Worm (Caenorhabditis elegans): Measurements from ENCODE around the gene mlt-9.

mlt-9 gene

ce11 chrX:15073479-15073878 lies 34.1 kb downstream of the mlt-9 start:
- no peak for TF ChIP-seq zip-5 (tag; optimal IDR thresholded peaks at IDR 0.05)
- TF ChIP-seq pha-4 (tag; optimal IDR thresholded peaks at IDR 0.05) = no peak
- no peak for TF ChIP-seq dmd-4 (tag; optimal IDR thresholded peaks at IDR 0.05; ENCODE audit: borderline replicate concordance)
- TF ChIP-seq pha-2 (tag; optimal IDR thresholded peaks at IDR 0.05) = no peak
- no peak for TF ChIP-seq hlh-6 (tag; optimal IDR thresholded peaks at IDR 0.05)
- TF ChIP-seq ets-4 (tag; optimal IDR thresholded peaks at IDR 0.05) = no peak
- TF ChIP-seq ceh-2 (tag; optimal IDR thresholded peaks at IDR 0.05) = no peak
- no peak for TF ChIP-seq mec-3 (tag; optimal IDR thresholded peaks at IDR 0.05; ENCODE audit: borderline replicate concordance)
- TF ChIP-seq ceh-24 (tag; optimal IDR thresholded peaks at IDR 0.05) = no peak
- no peak for TF ChIP-seq nhr-11 (tag; optimal IDR thresholded peaks at IDR 0.05)
- TF ChIP-seq pag-3 (tag; optimal IDR thresholded peaks at IDR 0.05; ENCODE audit: borderline replicate concordance) = no peak
- no peak for TF ChIP-seq sox-2 (GFP tag; IDR thresholded peaks at IDR 0.05)
- no peak for TF ChIP-seq ceh-9 (tag; optimal IDR thresholded peaks at IDR 0.05)
- no peak for TF ChIP-seq C38D4.7 (GFP tag; optimal IDR thresholded peaks at IDR 0.05)

DNA sequence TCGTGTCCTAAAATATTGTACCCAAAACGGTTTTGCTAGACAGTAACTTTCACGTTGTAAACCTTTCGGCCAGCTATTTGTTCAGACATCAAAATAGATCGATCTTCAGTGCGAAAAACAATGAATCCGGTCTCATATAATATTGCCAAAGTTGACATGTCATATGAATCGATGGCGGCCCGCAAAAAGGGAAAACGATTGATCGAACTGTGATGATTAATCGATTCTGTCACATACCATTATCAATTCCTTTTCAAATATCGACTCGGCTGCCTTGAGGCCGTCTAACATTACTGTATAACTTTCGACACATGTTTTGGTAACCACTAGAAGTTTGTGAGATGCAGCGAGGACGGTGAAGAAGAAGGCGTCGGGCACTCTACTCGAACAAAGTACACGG lies 34.7 kb downstream of the mlt-9 start:
- TF ChIP-seq pax-1 (tag; optimal IDR thresholded peaks at IDR 0.05) (no peak), zip-5 (tag; optimal IDR thresholded peaks at IDR 0.05) (no peak), sdc-2 (tag; optimal IDR thresholded peaks at IDR 0.05) (no peak), ahr-1 (tag; optimal IDR thresholded peaks at IDR 0.05) (no peak), C08G9.2 (tag; optimal IDR thresholded peaks at IDR 0.05) (no peak), fkh-6 (tag; optimal IDR thresholded peaks at IDR 0.05) (no peak), ceh-48 (tag; optimal IDR thresholded peaks at IDR 0.05) (no peak), ceh-34 (tag; optimal IDR thresholded peaks at IDR 0.05) (no peak), pros-1 (tag; optimal IDR thresholded peaks at IDR 0.05) (no peak), npax-4 (tag; optimal IDR thresholded peaks at IDR 0.05) (no peak), tbx-2 (tag; optimal IDR thresholded peaks at IDR 0.05) (no peak), pqm-1 (tag; optimal IDR thresholded peaks at IDR 0.05) (no peak), ceh-22 (tag; optimal IDR thresholded peaks at IDR 0.05) (no peak), ceh-14 (tag; optimal IDR thresholded peaks at IDR 0.05) (no peak), dve-1 (tag; optimal IDR thresholded peaks at IDR 0.05) (no peak), ttx-3 (tag; optimal IDR thresholded peaks at IDR 0.05) (no peak), gmeb-2 (tag; optimal IDR thresholded peaks at IDR 0.05) (no peak), unc-42 (tag; optimal IDR thresholded peaks at IDR 0.05) (no peak), hlh-30 (tag; optimal IDR thresholded peaks at IDR 0.05; ENCODE audit: insufficient read depth) (no peak), sox-2 (GFP tag; IDR thresholded peaks at IDR 0.05) (no peak)

DNA sequence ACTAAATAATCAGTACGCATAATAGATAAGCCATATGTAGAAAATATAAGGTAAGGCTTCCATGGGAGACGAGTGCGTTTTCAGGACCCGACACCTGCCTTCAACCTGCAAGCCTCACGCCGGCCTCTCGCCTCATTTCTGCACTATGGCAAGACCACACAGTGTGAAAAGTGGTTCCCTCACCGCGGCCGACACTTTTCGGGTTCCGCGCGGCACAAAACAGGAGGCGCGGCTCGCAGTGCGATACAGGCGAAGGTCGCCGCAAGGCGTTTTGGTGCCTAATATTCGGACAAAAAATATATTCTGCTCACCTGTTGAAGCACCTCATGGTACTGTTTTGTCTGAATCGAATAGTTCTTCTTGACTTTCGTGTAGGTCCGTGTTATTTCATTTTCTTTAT lies 37.5 kb downstream of the mlt-9 start:
- TF ChIP-seq ama-1 (optimal IDR thresholded peaks at IDR 0.05) (no peak), odd-2 (tag; optimal IDR thresholded peaks at IDR 0.05) (no peak), pqm-1 (tag; optimal IDR thresholded peaks at IDR 0.05) (no peak), pha-2 (tag; optimal IDR thresholded peaks at IDR 0.05) (no peak), ztf-16 (tag; optimal IDR thresholded peaks at IDR 0.05) (no peak), fax-1 (tag; optimal IDR thresholded peaks at IDR 0.05) (no peak)

ce11 chrX:15069242-15069641 lies 38.4 kb downstream of the mlt-9 start, which contains the start of gene mam-6:
TSS of gene mam-6 (minus strand) at chrX:15069342.
- TF ChIP-seq hlh-6 (tag; optimal IDR thresholded peaks at IDR 0.05) = no peak
- TF ChIP-seq C08G9.2 (tag; optimal IDR thresholded peaks at IDR 0.05) = no peak
- no peak for TF ChIP-seq ceh-6 (GFP tag; optimal IDR thresholded peaks at IDR 0.05)

- no peak for TF ChIP-seq fax-1 (tag; optimal IDR thresholded peaks at IDR 0.05)
- no peak for TF ChIP-seq C38D4.7 (GFP tag; optimal IDR thresholded peaks at IDR 0.05)
- no peak for TF ChIP-seq npax-4 (tag; optimal IDR thresholded peaks at IDR 0.05)
- TF ChIP-seq odd-2 (tag; optimal IDR thresholded peaks at IDR 0.05) = no peak
- TF ChIP-seq dve-1 (tag; optimal IDR thresholded peaks at IDR 0.05) = no peak
- TF ChIP-seq pqm-1 (tag; optimal IDR thresholded peaks at IDR 0.05) = no peak
- TF ChIP-seq sdc-2 (tag; optimal IDR thresholded peaks at IDR 0.05) = no peak
- TF ChIP-seq ceh-30 (tag; optimal IDR thresholded peaks at IDR 0.05) = no peak
- no peak for TF ChIP-seq unc-86 (tag; optimal IDR thresholded peaks at IDR 0.05)
- TF ChIP-seq K02D7.2 (tag; optimal IDR thresholded peaks at IDR 0.05) = no peak
- TF ChIP-seq tbx-2 (tag; optimal IDR thresholded peaks at IDR 0.05) = no peak
- no peak for TF ChIP-seq T23F11.4 (GFP tag; optimal IDR thresholded peaks at IDR 0.05)
- no peak for TF ChIP-seq lim-6 (tag; optimal IDR thresholded peaks at IDR 0.05)
- TF ChIP-seq K09A11.1 (tag; optimal IDR thresholded peaks at IDR 0.05; ENCODE audit: insufficient read depth) = no peak
- no peak for TF ChIP-seq ama-1 (optimal IDR thresholded peaks at IDR 0.05)
- no peak for TF ChIP-seq pha-4 (tag; optimal IDR thresholded peaks at IDR 0.05)
- no peak for TF ChIP-seq ceh-22 (tag; optimal IDR thresholded peaks at IDR 0.05)
These were observed 47.3 kb downstream of the mlt-9 start, which contains the start of gene fbxa-96 for ce11 chrX:15060303-15060702. TSS of gene fbxa-96 (minus strand) at chrX:15060403.
